Fruit fly (Drosophila melanogaster) whole organism, embryonic: ENCODE data around the gene Arp10.

Experiments used
- CG10274 ChIP-seq: fragments of 200-800 bp; sonication (Bioruptor generic); optimal IDR thresholded peaks from 3 replicates; lab custom pipeline; 2017; ENCODE audit warnings: missing biosample characterization, mild to moderate bottlenecking, missing genetic modification characterization
- CG11723 ChIP-seq: fragments of 200-800 bp; sonication (Bioruptor generic); optimal IDR thresholded peaks from 2 replicates; lab custom pipeline; 2017; ENCODE audit warnings: missing biosample characterization, mild to moderate bottlenecking, missing genetic modification characterization
- CG12744 ChIP-seq: fragments of 200-800 bp; sonication (Bioruptor generic); optimal IDR thresholded peaks from 2 replicates; lab custom pipeline; 2016; ENCODE audit warnings: missing biosample characterization, missing genetic modification characterization
- CG14667 ChIP-seq: fragments of 200-800 bp; sonication (Bioruptor generic); IDR thresholded peaks from 2 replicates; pipeline ENCODE4 v1.3.6; 2022; ENCODE audit warnings: missing biosample characterization, missing genetic modification characterization
- CG14965 ChIP-seq: fragments of 200-800 bp; sonication (Bioruptor generic); optimal IDR thresholded peaks from 2 replicates; lab custom pipeline; 2016; ENCODE audit warnings: missing biosample characterization, missing genetic modification characterization, borderline replicate concordance
- CG15011 ChIP-seq: fragments of 200-800 bp; sonication (Bioruptor generic); optimal IDR thresholded peaks from 3 replicates; lab custom pipeline; 2018; ENCODE audit warnings: missing biosample characterization, mild to moderate bottlenecking, missing genetic modification characterization
- CG17186 ChIP-seq: fragments of 200-800 bp; sonication (Bioruptor generic); optimal IDR thresholded peaks from 3 replicates; lab custom pipeline; 2017; ENCODE audit warnings: missing biosample characterization, missing genetic modification reagents, missing genetic modification characterization
- CG2120 ChIP-seq: fragments of 200-800 bp; sonication (Bioruptor generic); optimal IDR thresholded peaks from 3 replicates; lab custom pipeline; 2016; ENCODE audit warnings: missing biosample characterization, missing genetic modification characterization
- CG31224 ChIP-seq: fragments of 200-800 bp; sonication (Bioruptor generic); IDR thresholded peaks from 2 replicates; pipeline ENCODE4 v1.3.6; 2022; ENCODE audit warnings: missing biosample characterization, missing genetic modification characterization
- CG31441 ChIP-seq: fragments of 200-800 bp; sonication (Bioruptor generic); IDR thresholded peaks from 2 replicates; pipeline ENCODE4 v1.3.6; 2022; ENCODE audit warnings: missing biosample characterization, missing genetic modification characterization
- CG34224 ChIP-seq: fragments of 200-800 bp; sonication (Bioruptor generic); IDR thresholded peaks from 3 replicates; pipeline ENCODE4 v1.3.6; 2022; ENCODE audit warnings: missing biosample characterization, missing genetic modification characterization; ENCODE audit not compliant: partially characterized antibody
- CG42726 ChIP-seq: fragments of 200-800 bp; sonication (Bioruptor generic); IDR thresholded peaks from 2 replicates; pipeline ENCODE4 v1.3.6; 2022; ENCODE audit warnings: missing biosample characterization, missing genetic modification characterization; ENCODE audit not compliant: partially characterized antibody
- CG4617 ChIP-seq: fragments of 200-800 bp; sonication (Bioruptor generic); optimal IDR thresholded peaks from 3 replicates; lab custom pipeline; 2016; ENCODE audit warnings: missing biosample characterization, missing genetic modification characterization, borderline replicate concordance
- CG4707 ChIP-seq: fragments of 200-800 bp; sonication (Bioruptor generic); optimal IDR thresholded peaks from 2 replicates; lab custom pipeline; 2018; ENCODE audit warnings: missing biosample characterization, mild to moderate bottlenecking, missing genetic modification characterization, moderate library complexity
- CG5245 ChIP-seq: fragments of 200-800 bp; sonication (Bioruptor generic); optimal IDR thresholded peaks from 3 replicates; lab custom pipeline; 2016; ENCODE audit warnings: missing biosample characterization, missing genetic modification characterization
- CG6765 ChIP-seq: fragments of 200-800 bp; sonication (Bioruptor generic); optimal IDR thresholded peaks from 3 replicates; lab custom pipeline; 2017; ENCODE audit warnings: missing biosample characterization, mild to moderate bottlenecking, missing genetic modification characterization
- CG7928 ChIP-seq: fragments of 200-800 bp; sonication (Bioruptor generic); optimal IDR thresholded peaks from 2 replicates; lab custom pipeline; 2017; ENCODE audit warnings: missing biosample characterization, mild to moderate bottlenecking, missing genetic modification characterization
- CG8089 ChIP-seq: fragments of 200-800 bp; sonication (Bioruptor generic); optimal IDR thresholded peaks from 3 replicates; lab custom pipeline; 2016; ENCODE audit warnings: missing biosample characterization, missing genetic modification characterization
- CG8765 ChIP-seq: fragments of 200-800 bp; sonication (Bioruptor generic); IDR thresholded peaks from 2 replicates; pipeline ENCODE4 v1.3.6; 2022; ENCODE audit warnings: missing biosample characterization, missing genetic modification characterization
- CkIIα-i1 ChIP-seq: fragments of 200-800 bp; sonication (Bioruptor generic); IDR thresholded peaks from 2 replicates; pipeline ENCODE4 v1.3.6; 2022; ENCODE audit warnings: missing biosample characterization, missing genetic modification characterization
- Dad ChIP-seq: fragments of 200-800 bp; sonication (Bioruptor generic); optimal IDR thresholded peaks from 3 replicates; lab custom pipeline; 2016; ENCODE audit warnings: missing biosample characterization, missing genetic modification characterization
- Dll ChIP-seq: fragments of 200-800 bp; sonication (Bioruptor generic); IDR thresholded peaks from 4 replicates; pipeline ENCODE4 v1.3.6; 2022; ENCODE audit warnings: missing biosample characterization, missing genetic modification characterization; ENCODE audit not compliant: partially characterized antibody
- Ets97D ChIP-seq: fragments of 200-800 bp; sonication (Bioruptor generic); optimal IDR thresholded peaks from 3 replicates; lab custom pipeline; 2016; ENCODE audit warnings: missing biosample characterization, missing genetic modification characterization
- Fer2 ChIP-seq: fragments of 200-800 bp; sonication (Bioruptor generic); optimal IDR thresholded peaks from 2 replicates; lab custom pipeline; 2018; ENCODE audit warnings: missing biosample characterization, mild to moderate bottlenecking, missing genetic modification characterization, moderate library complexity
- HLHmδ ChIP-seq: fragments of 200-800 bp; sonication (Bioruptor generic); optimal IDR thresholded peaks from 2 replicates; lab custom pipeline; 2018; ENCODE audit warnings: missing biosample characterization, mild to moderate bottlenecking, missing genetic modification characterization, moderate library complexity
- Hr78 ChIP-seq, 2 experiments: fragments of 200-800 bp in 1 of 2; fragments of >200 bp in 1 of 2; sonication (Bioruptor generic) in 1 of 2; optimal IDR thresholded peaks; 2 replicates each; lab custom pipeline; 2017 to 2019; ENCODE audit warnings: missing biosample characterization in 2 of 2, missing genetic modification characterization in 2 of 2, mild to moderate bottlenecking in 1 of 2, moderate library complexity in 1 of 2
- NFAT ChIP-seq: fragments of 200-800 bp; sonication (Bioruptor generic); IDR thresholded peaks from 2 replicates; pipeline ENCODE4 v1.3.6; 2022; ENCODE audit warnings: missing biosample characterization, missing genetic modification characterization
- Neu2 ChIP-seq: fragments of 200-800 bp; sonication (Bioruptor generic); optimal IDR thresholded peaks from 3 replicates; lab custom pipeline; 2016; ENCODE audit warnings: missing biosample characterization, missing genetic modification characterization, borderline replicate concordance
- Oaz ChIP-seq: fragments of 200-800 bp; sonication (Bioruptor generic); IDR thresholded peaks from 2 replicates; pipeline ENCODE4 v1.3.6; 2022; ENCODE audit warnings: missing biosample characterization, missing genetic modification characterization
- Rfx ChIP-seq: fragments of 200-800 bp; sonication (Bioruptor generic); IDR thresholded peaks from 2 replicates; pipeline ENCODE4 v1.3.6; 2022; ENCODE audit warnings: missing biosample characterization, missing genetic modification characterization
- Rx ChIP-seq: fragments of 200-800 bp; sonication (Bioruptor generic); IDR thresholded peaks from 2 replicates; pipeline ENCODE4 v1.3.6; 2022; ENCODE audit warnings: missing biosample characterization, missing genetic modification characterization
- Trl ChIP-seq, 3 experiments: fragments of >200 bp in 2 of 3; fragments of 200-800 bp in 1 of 3; sonication (Bioruptor generic) in 1 of 3; optimal IDR thresholded peaks; 2 replicates in 1 of 3; 3 replicates in 2 of 3; lab custom pipeline; 2016 to 2017; ENCODE audit warnings: missing biosample characterization in 1 of 3, missing genetic modification characterization in 1 of 3
- amos ChIP-seq: fragments of 200-800 bp; sonication (Bioruptor generic); IDR thresholded peaks from 2 replicates; pipeline ENCODE4 v1.3.6; 2022; ENCODE audit warnings: missing biosample characterization, missing genetic modification characterization; ENCODE audit not compliant: partially characterized antibody
- cad ChIP-seq: fragments of >200 bp; optimal IDR thresholded peaks from 2 replicates; lab custom pipeline; 2017; ENCODE audit warnings: missing biosample characterization, missing genetic modification characterization
- cato ChIP-seq: fragments of 200-800 bp; sonication (Bioruptor generic); optimal IDR thresholded peaks from 2 replicates; lab custom pipeline; 2016; ENCODE audit warnings: missing biosample characterization, missing genetic modification characterization, borderline replicate concordance
- cg ChIP-seq: fragments of 200-800 bp; sonication (Bioruptor generic); optimal IDR thresholded peaks from 3 replicates; lab custom pipeline; 2019; ENCODE audit warnings: missing biosample characterization, mild to moderate bottlenecking, missing genetic modification characterization, moderate library complexity
- chinmo ChIP-seq: fragments of 200-800 bp; sonication (Bioruptor generic); IDR thresholded peaks from 4 replicates; pipeline ENCODE4 v1.3.6; 2022; ENCODE audit warnings: missing biosample characterization, missing genetic modification characterization; ENCODE audit not compliant: partially characterized antibody
- corto ChIP-seq: fragments of 200-800 bp; sonication (Bioruptor generic); optimal IDR thresholded peaks from 2 replicates; lab custom pipeline; 2016; ENCODE audit warnings: missing biosample characterization, mild to moderate bottlenecking, missing genetic modification characterization, moderate library complexity
- eve ChIP-seq, 2 experiments: fragments of >200 bp; optimal IDR thresholded peaks; 2 replicates each; lab custom pipeline; 2017; ENCODE audit warnings: missing biosample characterization in 2 of 2, missing genetic modification characterization in 2 of 2
- fd96Cb ChIP-seq: fragments of 200-800 bp; sonication (Bioruptor generic); optimal IDR thresholded peaks from 2 replicates; lab custom pipeline; 2018; ENCODE audit warnings: missing biosample characterization, mild to moderate bottlenecking, missing genetic modification characterization, moderate library complexity
- kay ChIP-seq: fragments of 200-800 bp; sonication (Bioruptor generic); optimal IDR thresholded peaks from 2 replicates; lab custom pipeline; 2016; ENCODE audit warnings: missing biosample characterization, missing genetic modification characterization
- lilli ChIP-seq: fragments of 200-800 bp; sonication (Bioruptor generic); optimal IDR thresholded peaks from 3 replicates; lab custom pipeline; 2016; ENCODE audit warnings: missing biosample characterization, missing genetic modification characterization
- oc ChIP-seq: fragments of 200-800 bp; sonication (Bioruptor generic); optimal IDR thresholded peaks from 2 replicates; lab custom pipeline; 2018; ENCODE audit warnings: missing biosample characterization, mild to moderate bottlenecking, missing genetic modification characterization, moderate library complexity
- onecut ChIP-seq: fragments of 200-800 bp; sonication (Bioruptor generic); IDR thresholded peaks from 2 replicates; pipeline ENCODE4 v1.3.6; 2022; ENCODE audit warnings: missing biosample characterization, missing genetic modification characterization
- pita ChIP-seq: fragments of 200-800 bp; sonication (Bioruptor generic); optimal IDR thresholded peaks from 2 replicates; lab custom pipeline; 2017; ENCODE audit warnings: missing biosample characterization, mild to moderate bottlenecking, missing genetic modification characterization
- pum ChIP-seq: fragments of 200-800 bp; sonication (Bioruptor generic); optimal IDR thresholded peaks from 2 replicates; lab custom pipeline; 2016; ENCODE audit warnings: missing biosample characterization, missing genetic modification characterization
- sim ChIP-seq: fragments of 200-800 bp; sonication (Bioruptor generic); IDR thresholded peaks from 2 replicates; pipeline ENCODE4 v1.3.6; 2022; ENCODE audit warnings: missing biosample characterization, missing genetic modification characterization
- zf30C ChIP-seq: fragments of 200-800 bp; sonication (Bioruptor generic); optimal IDR thresholded peaks from 3 replicates; lab custom pipeline; 2018; ENCODE audit warnings: missing biosample characterization, mild to moderate bottlenecking, missing genetic modification characterization

Gene Arp10

DNA sequence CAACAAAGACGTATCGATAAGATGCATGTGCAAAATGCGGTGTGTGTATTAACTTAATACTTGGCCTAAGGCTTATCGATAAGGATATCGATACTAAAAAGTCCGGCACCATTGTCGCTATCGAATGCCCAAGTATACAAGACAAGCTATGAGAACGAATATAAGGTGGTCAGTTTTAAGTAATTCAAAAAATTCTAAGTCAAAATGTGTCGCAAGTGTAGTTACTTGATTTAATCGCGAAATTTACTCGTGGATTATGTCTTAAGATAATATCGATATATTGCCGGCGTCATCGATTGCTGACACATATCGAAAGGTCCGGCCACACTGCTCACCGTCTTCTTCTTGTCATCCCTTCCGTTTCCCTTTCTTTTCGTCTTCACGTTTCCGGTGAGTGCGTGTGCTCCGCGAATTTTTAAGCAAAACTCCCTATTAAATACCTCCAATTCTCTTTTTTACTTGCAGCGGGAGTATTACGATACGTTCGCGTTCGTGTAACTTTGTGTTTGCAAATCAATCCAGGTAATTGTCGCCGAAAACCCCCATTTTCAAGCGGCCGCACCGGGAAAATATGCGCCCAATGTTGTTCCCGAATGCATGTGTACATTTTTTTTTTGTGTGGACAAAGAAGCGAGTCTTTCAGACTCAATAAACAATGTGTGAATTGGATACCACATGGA lies 48.2 kb downstream of the Arp10 start, which contains the start of gene RpS10b (continued):
- no peak for TF ChIP-seq Trl (optimal IDR thresholded peaks at IDR 0.05; lab: Kevin White, UChicago)
- TF ChIP-seq Trl (GFP tag; optimal IDR thresholded peaks at IDR 0.05; lab: Kevin White, UChicago): peak; percentile 82
- TF ChIP-seq CG4707 (GFP tag; lab: Kevin White, UChicago): peak; percentile 90
- TF ChIP-seq Hr78 (GFP tag; optimal IDR thresholded peaks at IDR 0.05; lab: Kevin White, UChicago): peak in 1 of 2 experiments; percentile 50
- TF ChIP-seq CG8089 (GFP tag; lab: Kevin White, UChicago): peak; percentile 91
- TF ChIP-seq chinmo: peak; percentile 92; the same call in 3 of the 4 replicates
- TF ChIP-seq Rfx (GFP tag; lab: Robert Waterston, UW): peak; percentile 80
- peak; percentile 29; the same call in 1 of the 2 replicates for TF ChIP-seq CG8765
- peak; percentile 57 for TF ChIP-seq CG4617 (GFP tag; lab: Kevin White, UChicago)
- peak; percentile 89 for TF ChIP-seq CG10274 (GFP tag; lab: Kevin White, UChicago)
- TF ChIP-seq CG14667 (GFP tag; lab: Robert Waterston, UW): peak; percentile 18; the same call in 1 of the 2 replicates
- peak; percentile 81 for TF ChIP-seq cato
- TF ChIP-seq CG17186 (GFP tag; lab: Kevin White, UChicago): peak; percentile 91
- TF ChIP-seq CG31224 (GFP tag; lab: Robert Waterston, UW): peak; percentile 59
- peak; percentile 57 for TF ChIP-seq Oaz (GFP tag; lab: Robert Waterston, UW)
- peak; percentile 85 for TF ChIP-seq CG31441 (GFP tag; lab: Robert Waterston, UW)
- TF ChIP-seq cg (GFP tag; lab: Kevin White, UChicago): peak; percentile 5
- TF ChIP-seq corto (GFP tag; lab: Kevin White, UChicago): no peak
- peak; percentile 93 for TF ChIP-seq CG11723 (GFP tag; lab: Kevin White, UChicago)
- TF ChIP-seq pita (GFP tag; lab: Kevin White, UChicago): peak; percentile 29
- TF ChIP-seq Rx (GFP tag; lab: Robert Waterston, UW): peak; percentile 81
- peak; percentile 67 for TF ChIP-seq CG7928 (GFP tag; lab: Kevin White, UChicago)
- peak; percentile 77 for TF ChIP-seq CG42726
- peak; percentile 88 for TF ChIP-seq CG34224 (GFP tag; lab: Robert Waterston, UW)
- peak; percentile 38 for TF ChIP-seq kay (GFP tag; lab: Kevin White, UChicago)
- peak; percentile 53 for TF ChIP-seq zf30C (GFP tag; lab: Kevin White, UChicago)
- TF ChIP-seq eve (GFP tag; optimal IDR thresholded peaks at IDR 0.05; lab: Kevin White, UChicago): peak in 1 of 2 experiments; percentile 96
- TF ChIP-seq sim (GFP tag; lab: Robert Waterston, UW): peak; percentile 80
- peak; percentile 89 for TF ChIP-seq Dad
- TF ChIP-seq cad (GFP tag; lab: Kevin White, UChicago): no peak
- TF ChIP-seq CG2120: peak; percentile 65
- TF ChIP-seq Dll: peak; percentile 96
- peak; percentile 95 for TF ChIP-seq CG15011 (GFP tag; lab: Kevin White, UChicago)
- peak; percentile 80 for TF ChIP-seq Neu2 (GFP tag; lab: Kevin White, UChicago)
- TF ChIP-seq CG5245: peak; percentile 67
- peak; percentile 85 for TF ChIP-seq NFAT (GFP tag; lab: Robert Waterston, UW)
- TF ChIP-seq Ets97D (GFP tag; lab: Kevin White, UChicago): peak; percentile 99
- TF ChIP-seq onecut (GFP tag; lab: Robert Waterston, UW): peak; percentile 92
- TF ChIP-seq CG12744 (GFP tag; lab: Kevin White, UChicago): peak; percentile 67
- TF ChIP-seq oc (tag; lab: Kevin White, UChicago): peak; percentile 68
- peak; percentile 97 for TF ChIP-seq CG6765
- peak; percentile 98 for TF ChIP-seq HLHmδ (GFP tag; lab: Kevin White, UChicago)
- TF ChIP-seq amos (GFP tag; lab: Robert Waterston, UW): peak; percentile 88
- peak; percentile 53 for TF ChIP-seq pum
- TF ChIP-seq CkIIα-i1 (GFP tag; lab: Robert Waterston, UW): 0 out of 2 replicates have a peak, but pooled peaks have one; percentile 17
- peak; percentile 56 for TF ChIP-seq fd96Cb (tag; lab: Kevin White, UChicago)
- TF ChIP-seq lilli (GFP tag; lab: Kevin White, UChicago): peak; percentile 28
- peak; percentile 68 for TF ChIP-seq CG14965
- peak; percentile 81 for TF ChIP-seq Fer2 (tag; lab: Kevin White, UChicago)
